Fruit fly (Drosophila melanogaster): ENCODE measurements around the gene CG15506.
A peak's percentile ranks its signal among the peaks of the same experiment; 100 is the strongest.

The CG15506 gene

DNA sequence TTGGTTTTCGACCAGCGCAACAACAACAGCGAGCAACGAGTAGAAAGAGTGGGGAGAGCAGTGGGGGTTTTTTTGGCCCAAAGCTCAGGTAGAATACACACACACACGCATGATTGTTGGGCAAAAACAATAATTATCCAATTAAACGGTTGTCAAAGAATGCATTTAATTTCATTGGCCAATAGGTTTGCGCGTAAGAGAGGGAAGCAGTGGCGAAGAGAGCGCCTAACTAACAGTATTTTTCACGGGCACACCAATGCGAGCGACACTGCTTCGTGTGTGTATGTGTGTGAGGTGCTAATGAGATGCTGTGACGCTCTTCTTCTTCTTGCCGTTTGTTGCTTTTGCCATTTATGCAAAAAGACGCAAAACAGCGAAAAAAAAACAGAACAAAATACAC, 7.8 kb downstream of the CG15506 start:
- TF ChIP-seq noc (tag; optimal IDR thresholded peaks at IDR 0.05), result no peak

DNA sequence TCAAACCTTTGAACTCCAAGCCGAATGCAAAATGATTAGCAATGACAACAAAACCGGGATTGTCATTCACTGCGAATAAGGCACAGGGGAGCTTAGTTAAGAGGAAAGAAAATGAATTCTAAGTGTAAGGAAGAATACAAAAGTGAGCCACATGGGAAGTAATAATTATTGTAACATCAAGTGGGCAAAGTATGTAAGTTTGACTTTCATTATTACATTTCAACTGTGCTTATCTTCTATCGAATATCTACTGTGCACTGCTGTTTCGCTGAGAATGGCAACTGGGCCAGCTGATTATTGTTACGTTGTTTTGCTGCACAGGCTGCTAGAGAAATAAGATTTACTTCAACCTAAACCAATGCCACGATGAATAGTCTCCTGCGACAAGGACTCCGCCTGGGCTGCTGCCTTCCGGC, 18.2 kb downstream of the CG15506 start, which contains the start of the genes CG7601 and CIA30:
TSS of gene CG7601 (minus strand) at position 68 of the 416 bp plus-strand sequence.
TSS of gene CIA30 (plus strand) at position 288 of the 416 bp plus-strand sequence.
- TF ChIP-seq noc (tag; optimal IDR thresholded peaks at IDR 0.05), result peak; percentile 98

DNA sequence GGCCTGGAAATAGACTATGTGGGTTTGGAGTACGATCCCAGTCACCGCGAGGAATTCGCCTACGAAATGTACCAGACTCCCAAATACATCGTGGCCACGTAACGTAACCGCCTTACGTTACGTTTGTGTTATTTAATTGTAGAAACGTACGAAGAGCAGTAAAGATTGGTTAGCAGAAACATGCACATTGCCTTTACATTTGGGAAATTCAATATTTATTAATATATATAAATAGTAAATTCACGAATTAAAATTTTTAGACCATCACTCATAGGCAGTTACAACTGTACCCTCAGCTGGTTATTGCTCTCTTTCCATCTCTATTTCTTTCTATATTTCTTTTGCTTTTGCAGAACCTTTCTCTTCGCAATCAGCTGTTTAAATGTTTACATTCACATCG, 19.4 kb downstream of the CG15506 start, which contains the start of gene Gnpnat:
TSS of gene Gnpnat (plus strand) at position 385 of the 400 bp plus-strand sequence.
- TF ChIP-seq noc (tag; optimal IDR thresholded peaks at IDR 0.05), result peak; percentile 70

DNA sequence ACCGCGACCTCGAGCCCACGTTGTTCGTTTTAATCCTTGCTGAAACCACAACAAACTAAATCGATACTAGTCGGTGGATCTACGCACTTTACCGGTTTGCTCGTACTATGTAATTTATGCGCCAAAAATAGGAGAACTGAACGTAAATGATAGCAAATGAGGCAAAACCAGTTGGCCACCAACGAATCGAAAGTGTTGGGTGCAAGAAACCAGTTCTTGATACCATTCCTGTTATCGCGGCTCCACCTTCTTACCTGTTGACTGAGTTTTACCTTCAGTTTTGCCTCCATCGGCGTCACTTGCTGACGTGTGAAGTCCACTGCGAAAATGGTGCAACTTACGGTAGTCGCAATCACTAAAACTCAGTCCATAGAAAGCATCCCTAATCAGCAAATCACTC, 21.6 kb downstream of the CG15506 start:
- no peak for TF ChIP-seq noc (tag; optimal IDR thresholded peaks at IDR 0.05)

DNA sequence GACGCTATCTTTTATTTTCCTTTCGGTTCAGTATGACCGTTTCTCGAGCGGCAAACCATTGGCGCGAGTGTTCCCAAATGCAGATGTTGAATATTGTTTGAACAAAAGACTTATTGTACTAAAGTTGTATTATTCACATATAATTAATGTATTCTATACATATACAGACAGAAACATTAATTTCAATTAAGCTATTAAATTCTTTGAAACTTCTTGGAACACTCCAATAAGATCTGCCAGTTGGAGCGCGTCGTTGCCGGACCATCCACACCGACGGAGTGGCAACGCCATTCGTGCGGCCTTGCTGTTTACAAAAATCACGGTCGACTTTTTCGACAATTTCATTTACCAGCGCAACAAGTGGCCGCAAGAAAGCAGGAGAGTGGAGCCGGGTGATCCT, 26.6 kb downstream of the CG15506 start, which contains the start of the genes Wdr24 and IntS11:
TSS of gene Wdr24 (minus strand) at position 37 of the 400 bp plus-strand sequence.
TSS of gene IntS11 (plus strand) at position 282 of the 400 bp plus-strand sequence.
- TF ChIP-seq noc (tag; optimal IDR thresholded peaks at IDR 0.05), result peak; percentile 88

DNA sequence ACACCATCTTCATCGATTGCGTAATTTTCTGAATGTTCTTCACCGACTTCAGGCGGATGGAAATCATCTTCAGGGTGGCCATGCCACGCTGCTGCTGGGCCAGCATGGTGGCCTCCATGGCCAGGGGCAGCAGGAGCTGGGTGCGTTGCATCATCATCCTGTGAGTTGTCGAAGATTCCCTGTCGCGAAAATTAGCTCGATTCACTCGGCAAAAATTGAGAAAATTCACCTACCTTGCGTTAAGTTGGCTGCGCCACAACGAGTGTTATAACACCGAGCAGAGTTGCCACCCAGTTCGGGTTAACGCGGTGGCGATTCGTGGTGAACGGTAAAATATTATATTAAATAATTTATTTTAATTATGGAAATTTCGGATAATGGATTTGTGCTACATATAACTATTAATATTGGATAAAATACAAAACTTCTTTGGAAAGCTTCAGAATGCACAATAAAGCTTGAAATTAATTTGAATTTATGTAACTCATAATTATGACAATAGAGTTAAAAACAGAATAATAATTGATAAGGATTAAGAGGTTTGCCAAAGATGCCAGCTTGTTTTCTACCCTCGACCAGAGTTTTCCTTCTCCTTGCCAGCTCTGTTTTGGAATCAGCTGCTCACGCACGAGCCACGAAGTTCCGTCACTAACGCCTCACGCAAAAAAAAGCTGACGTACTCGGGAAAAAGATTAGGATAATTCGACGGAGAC, 30.3 kb downstream of the CG15506 start, which contains the start of the genes ATPsyngamma and yata:
TSS of gene ATPsyngamma (minus strand) at position 573 of the 713 bp plus-strand sequence.
TSS of gene yata (plus strand) at position 629 of the 713 bp plus-strand sequence.
- no peak for TF ChIP-seq noc (tag; optimal IDR thresholded peaks at IDR 0.05)

DNA sequence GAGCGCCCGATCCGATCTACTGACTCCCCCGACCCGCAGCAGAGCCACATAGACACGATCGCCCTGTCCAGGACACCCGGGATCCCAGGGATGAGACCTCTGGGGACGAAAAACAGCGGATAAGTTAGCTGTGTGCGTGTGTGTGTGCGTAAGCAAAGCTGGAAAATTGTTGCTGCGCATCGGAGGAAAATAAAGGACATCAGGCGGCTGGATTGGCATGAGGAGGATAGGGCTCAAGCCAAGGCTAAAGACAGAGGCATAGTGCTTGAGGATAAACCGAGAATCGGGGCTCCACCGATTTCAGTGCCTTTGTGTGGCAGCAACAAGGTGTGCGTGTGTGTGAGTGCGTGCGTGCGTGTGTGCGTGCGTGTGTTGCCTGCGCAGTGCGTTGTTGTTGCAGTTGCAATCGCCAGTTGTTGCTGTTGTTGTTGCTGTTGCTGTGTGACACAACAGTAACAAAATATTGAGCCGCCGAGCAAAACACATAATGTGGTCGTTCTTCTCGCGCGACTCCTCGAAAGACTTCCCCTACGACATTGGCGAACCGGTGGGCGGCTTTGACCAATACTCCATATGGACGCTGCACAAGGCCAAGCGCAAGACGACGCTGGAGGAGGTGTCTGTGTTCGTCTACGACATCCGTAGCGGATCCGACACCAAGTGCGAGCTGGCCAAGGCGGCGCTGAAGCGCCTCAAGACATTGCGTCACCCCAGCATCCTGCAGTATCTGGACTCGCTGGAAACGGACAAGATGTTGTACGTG, 31.0 kb downstream of the CG15506 start:
- TF ChIP-seq noc (tag; optimal IDR thresholded peaks at IDR 0.05), result no peak

DNA sequence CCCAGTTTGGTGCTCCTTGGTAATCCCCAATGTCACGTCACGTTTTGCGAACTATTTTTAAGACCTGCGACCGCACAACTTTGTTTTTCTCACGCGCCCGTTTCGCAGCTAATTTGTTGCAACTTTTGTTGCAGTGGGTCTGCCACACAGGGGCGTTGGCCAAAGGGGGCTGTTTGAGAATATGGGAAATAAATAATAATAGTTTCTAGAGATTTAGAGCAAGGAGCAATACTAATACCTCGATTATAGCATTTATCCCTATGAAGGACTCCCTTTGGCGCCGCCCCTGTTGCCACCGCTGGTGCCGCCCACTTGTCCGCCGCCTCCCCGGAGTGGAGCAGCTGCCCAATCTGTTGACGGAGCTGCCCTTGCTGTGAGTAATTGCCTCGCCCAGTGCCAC, 36.8 kb downstream of the CG15506 start:
- TF ChIP-seq noc (tag; optimal IDR thresholded peaks at IDR 0.05), result no peak

DNA sequence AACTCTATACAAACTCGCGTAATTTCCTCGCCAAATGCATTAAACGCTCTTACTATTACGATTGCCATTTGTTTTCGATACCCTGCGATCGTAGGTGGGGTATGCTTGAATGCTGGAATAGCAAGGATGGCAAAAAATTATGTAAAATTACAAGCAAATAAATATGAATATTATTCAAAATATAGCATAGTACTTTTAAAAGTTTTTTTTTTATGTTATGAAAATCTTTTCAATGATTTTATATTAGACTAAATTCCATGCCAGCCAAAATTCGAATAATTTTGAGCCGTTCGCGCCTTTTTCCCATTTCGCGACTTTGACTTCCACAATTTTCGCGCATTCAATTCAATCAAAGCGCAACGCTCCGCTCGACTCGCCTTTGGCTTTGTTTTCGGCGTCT, 37.7 kb downstream of the CG15506 start:
- TF ChIP-seq noc (tag; optimal IDR thresholded peaks at IDR 0.05), result no peak

DNA sequence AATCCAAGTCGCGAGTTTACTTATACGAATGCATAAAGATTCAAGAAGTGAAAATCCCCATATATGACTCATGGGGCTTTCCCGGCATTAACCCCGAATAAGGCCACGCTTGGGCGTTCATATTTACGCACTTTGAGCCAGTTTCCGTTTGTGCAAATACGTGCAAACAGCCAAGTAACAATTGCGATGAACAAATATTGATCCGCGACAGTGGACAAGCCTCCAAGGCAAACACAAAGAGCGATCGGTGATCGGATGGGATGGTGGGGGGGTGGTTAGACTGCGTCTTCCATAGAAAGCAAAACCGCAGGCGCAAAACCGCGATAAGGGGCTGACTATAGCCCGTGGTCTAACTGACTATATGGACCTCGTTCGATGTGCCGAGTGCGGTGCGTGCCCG, 38.8 kb downstream of the CG15506 start:
- TF ChIP-seq noc (tag; optimal IDR thresholded peaks at IDR 0.05), result no peak

DNA sequence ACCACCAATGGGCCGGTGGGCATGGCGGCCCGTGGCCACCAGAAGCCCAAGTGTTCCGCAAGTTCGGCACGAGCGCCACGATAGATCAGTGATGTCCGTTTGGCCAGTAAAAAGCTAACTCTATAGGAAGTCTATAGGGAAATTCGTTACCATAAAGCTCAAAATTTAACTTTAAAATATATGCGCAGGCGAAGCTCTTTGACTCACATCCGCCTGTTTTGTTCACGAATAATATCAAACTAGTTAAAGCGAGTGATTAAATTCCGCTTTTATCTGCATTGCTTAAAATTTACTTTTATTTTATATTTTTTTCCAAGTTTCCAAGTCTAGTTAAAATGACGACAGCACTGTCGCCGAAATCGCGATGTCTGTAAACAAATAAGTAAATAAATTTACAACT, 39.2 kb downstream of the CG15506 start:
- TF ChIP-seq noc (tag; optimal IDR thresholded peaks at IDR 0.05), result no peak

DNA sequence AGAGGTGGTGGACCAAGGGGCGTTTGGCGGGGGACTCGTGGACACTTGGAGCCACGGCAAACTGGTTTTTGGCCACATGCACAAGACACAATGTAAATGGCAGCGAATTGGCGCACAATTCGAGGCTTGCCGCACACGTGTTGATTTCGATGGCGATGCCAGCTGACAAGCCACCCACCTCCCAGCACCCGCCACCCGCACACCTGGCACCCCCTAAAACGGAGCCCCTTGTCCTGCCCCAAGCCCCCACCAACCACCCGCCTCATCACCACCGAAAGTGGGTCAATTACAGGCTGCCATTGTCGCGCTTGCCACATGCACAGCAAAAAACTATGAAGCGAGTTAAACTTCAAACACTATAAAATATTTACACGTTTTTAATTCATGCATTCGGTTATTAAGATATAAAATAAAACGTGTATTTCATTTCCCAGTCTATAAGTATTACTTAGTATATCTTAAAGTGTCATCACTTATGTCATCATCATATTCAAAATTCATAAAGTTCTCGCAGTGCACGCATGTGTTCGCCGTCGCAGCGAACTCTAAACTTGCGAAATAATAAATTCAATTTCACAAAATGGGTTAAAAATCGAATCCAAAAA, 39.8 kb downstream of the CG15506 start:
- TF ChIP-seq noc (tag; optimal IDR thresholded peaks at IDR 0.05), result no peak

DNA sequence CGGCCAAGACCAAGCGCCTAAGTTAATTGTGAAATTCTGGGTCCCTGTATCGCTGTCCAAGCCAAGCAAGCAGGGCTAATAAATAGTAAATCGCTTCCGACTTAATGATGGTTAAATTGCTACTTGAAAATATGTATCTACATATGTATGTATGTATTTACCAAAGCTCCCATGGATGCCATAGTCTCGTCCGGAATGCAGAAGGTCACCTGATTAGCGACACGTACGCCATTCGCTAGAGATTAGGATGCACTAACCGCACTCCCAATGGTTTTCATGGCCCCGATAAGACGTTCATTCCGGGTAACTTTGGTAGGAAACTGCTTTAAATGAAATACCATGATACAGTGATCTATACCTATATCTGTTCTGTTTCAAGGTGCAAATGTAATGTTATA, 40.3 kb downstream of the CG15506 start:
- no peak for TF ChIP-seq noc (tag; optimal IDR thresholded peaks at IDR 0.05)

DNA sequence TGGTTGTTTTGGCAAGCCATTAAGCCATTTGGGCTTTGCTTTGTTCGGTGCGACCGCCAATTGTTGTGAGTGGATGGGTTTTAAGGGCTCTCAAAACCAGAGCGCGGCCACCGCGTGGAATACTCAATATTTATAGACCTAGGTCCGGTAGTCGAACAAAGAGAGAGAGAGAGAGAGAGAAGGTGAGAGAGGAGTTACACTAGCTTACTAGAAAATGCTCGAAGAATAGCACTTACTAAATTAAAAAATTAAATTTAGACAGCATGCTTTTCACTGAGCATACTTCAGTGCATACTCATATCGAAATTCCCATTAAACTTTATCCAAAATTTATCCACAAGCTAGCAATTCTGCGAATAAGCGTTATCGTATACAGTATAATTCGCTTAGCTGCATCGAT, 41.6 kb downstream of the CG15506 start:
- TF ChIP-seq noc (tag; optimal IDR thresholded peaks at IDR 0.05), result no peak

DNA sequence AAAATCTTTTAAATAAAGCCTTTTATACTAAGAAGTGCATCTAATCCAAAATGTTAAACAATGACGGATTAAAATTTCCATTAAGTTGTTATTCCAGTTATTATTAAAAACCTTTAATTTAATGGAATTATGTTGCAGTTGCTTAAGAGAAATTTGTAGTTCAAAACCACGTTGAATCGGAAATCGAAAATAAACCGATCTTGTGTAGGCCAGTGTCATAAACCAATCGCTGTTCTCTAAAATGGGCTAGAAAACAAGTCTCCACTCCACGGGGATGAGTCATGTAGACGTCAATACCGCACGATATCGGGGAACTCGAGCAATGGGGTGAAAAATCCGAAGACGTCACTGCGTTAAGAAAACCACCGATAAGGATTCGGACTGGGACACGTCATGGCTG, 43.1 kb downstream of the CG15506 start:
- no peak for TF ChIP-seq noc (tag; optimal IDR thresholded peaks at IDR 0.05)

DNA sequence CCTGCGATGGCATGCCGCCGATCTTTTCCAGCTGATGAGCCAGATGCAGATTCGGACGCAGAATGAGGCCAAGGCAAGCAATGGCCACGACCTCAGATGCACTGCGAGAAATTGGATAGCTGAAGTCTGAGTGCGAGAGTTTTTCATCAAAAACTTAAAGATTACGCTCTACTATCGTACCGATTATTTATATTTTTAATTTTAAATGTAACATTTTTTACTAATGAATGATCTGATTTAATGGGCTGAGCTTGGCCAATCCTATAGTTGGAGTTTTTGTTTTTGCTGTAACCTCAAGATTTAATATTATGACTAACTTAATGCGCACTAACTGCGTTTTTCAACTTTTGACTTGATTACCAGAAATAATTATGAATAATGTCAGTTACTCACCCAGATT, 43.8 kb downstream of the CG15506 start:
- TF ChIP-seq noc (tag; optimal IDR thresholded peaks at IDR 0.05), result no peak

All from whole organism, larva.